Fruit fly (Drosophila melanogaster) whole organism, prepupa: ENCODE data around the gene Mettl3.

Experiments
- Blimp-1 ChIP-seq: fragments of 200-800 bp; sonication (Bioruptor generic); optimal IDR thresholded peaks from 3 replicates; lab custom pipeline; 2017; ENCODE audit warnings: missing biosample characterization, missing genetic modification characterization, mild to moderate bottlenecking, moderate library complexity, missing genetic modification reagents
- CG10669 ChIP-seq: fragments of 200-800 bp; sonication (Bioruptor generic); optimal IDR thresholded peaks from 3 replicates; lab custom pipeline; 2018; ENCODE audit warnings: missing biosample characterization, mild to moderate bottlenecking, missing genetic modification characterization, moderate library complexity
- CG11294 ChIP-seq: fragments of 200-800 bp; sonication (Bioruptor generic); IDR thresholded peaks from 2 replicates; pipeline ENCODE4 v1.3.6; 2022; ENCODE audit warnings: missing biosample characterization, missing genetic modification characterization
- CG11762 ChIP-seq: fragments of 200-800 bp; sonication (Bioruptor generic); optimal IDR thresholded peaks from 3 replicates; lab custom pipeline; 2016; ENCODE audit warnings: missing biosample characterization, missing genetic modification characterization; ENCODE audit not compliant: insufficient read depth
- CG11902 ChIP-seq: fragments of 200-800 bp; sonication (Bioruptor generic); optimal IDR thresholded peaks from 3 replicates; lab custom pipeline; 2016; ENCODE audit warnings: missing biosample characterization, missing genetic modification characterization
- CG15336 ChIP-seq: fragments of 200-800 bp; sonication (Bioruptor generic); IDR thresholded peaks from 2 replicates; pipeline ENCODE4 v1.3.6; 2022; ENCODE audit warnings: missing biosample characterization, missing genetic modification characterization
- CG1621 ChIP-seq: fragments of 200-800 bp; sonication (Bioruptor generic); optimal IDR thresholded peaks from 3 replicates; lab custom pipeline; 2018; ENCODE audit warnings: missing biosample characterization, mild to moderate bottlenecking, missing genetic modification characterization
- CG3032 ChIP-seq: fragments of 200-800 bp; optimal IDR thresholded peaks from 2 replicates; lab custom pipeline; 2019; ENCODE audit warnings: missing biosample characterization, mild to moderate bottlenecking, missing genetic modification characterization, moderate library complexity
- CG31627 ChIP-seq: fragments of 200-800 bp; sonication (Bioruptor generic); optimal IDR thresholded peaks from 3 replicates; lab custom pipeline; 2016; ENCODE audit warnings: missing biosample characterization, missing genetic modification characterization
- CG32006 ChIP-seq: fragments of 200-800 bp; sonication (Bioruptor generic); optimal IDR thresholded peaks from 3 replicates; lab custom pipeline; 2017; ENCODE audit warnings: missing biosample characterization, mild to moderate bottlenecking, missing genetic modification characterization
- CG34406 ChIP-seq: fragments of 200-800 bp; sonication (Bioruptor generic); optimal IDR thresholded peaks from 3 replicates; lab custom pipeline; 2016; ENCODE audit warnings: missing biosample characterization, missing genetic modification characterization
- CG3919 ChIP-seq: fragments of 200-800 bp; sonication (Bioruptor generic); optimal IDR thresholded peaks from 3 replicates; lab custom pipeline; 2016; ENCODE audit warnings: missing biosample characterization, missing genetic modification characterization
- CG4318 ChIP-seq: fragments of 200-800 bp; sonication (Bioruptor generic); optimal IDR thresholded peaks from 3 replicates; lab custom pipeline; 2017; ENCODE audit warnings: missing biosample characterization, mild to moderate bottlenecking, missing genetic modification characterization
- CG6163 ChIP-seq: fragments of 200-800 bp; sonication (Bioruptor generic); IDR thresholded peaks from 3 replicates; pipeline ENCODE4 v1.3.6; 2022; ENCODE audit warnings: missing biosample characterization, missing genetic modification characterization
- CG6792 ChIP-seq: fragments of 200-800 bp; sonication (Bioruptor generic); optimal IDR thresholded peaks from 3 replicates; lab custom pipeline; 2016; ENCODE audit warnings: missing biosample characterization, missing genetic modification characterization
- CG6808 ChIP-seq: fragments of 200-800 bp; sonication (Bioruptor generic); optimal IDR thresholded peaks from 3 replicates; lab custom pipeline; 2017; ENCODE audit warnings: missing biosample characterization, missing genetic modification characterization, mild to moderate bottlenecking, moderate library complexity, missing genetic modification reagents
- CG6854 ChIP-seq: fragments of 200-800 bp; sonication (Bioruptor generic); optimal IDR thresholded peaks from 2 replicates; lab custom pipeline; 2017; ENCODE audit warnings: missing biosample characterization, mild to moderate bottlenecking, missing genetic modification characterization
- CG7368 ChIP-seq: fragments of 200-800 bp; sonication (Bioruptor generic); optimal IDR thresholded peaks from 3 replicates; lab custom pipeline; 2016; ENCODE audit warnings: missing biosample characterization, missing genetic modification characterization
- CG8632 ChIP-seq: fragments of 200-800 bp; sonication (Bioruptor generic); optimal IDR thresholded peaks from 3 replicates; lab custom pipeline; 2016; ENCODE audit warnings: missing biosample characterization, missing genetic modification characterization
- Eip78C ChIP-seq: fragments of 200-800 bp; sonication (Bioruptor generic); peaks from one replicate; lab custom pipeline; 2016; ENCODE audit warnings: missing biosample characterization, missing genetic modification characterization
- Eip93F ChIP-seq: fragments of 200-800 bp; sonication (Bioruptor generic); optimal IDR thresholded peaks from 2 replicates; lab custom pipeline; 2016; ENCODE audit warnings: missing biosample characterization, mild to moderate bottlenecking, missing genetic modification characterization
- Gug ChIP-seq: fragments of 200-800 bp; sonication (Bioruptor generic); IDR thresholded peaks from 2 replicates; pipeline ENCODE4 v1.3.6; 2022; ENCODE audit warnings: missing biosample characterization, missing genetic modification characterization
- Hr38 ChIP-seq: sonication (Bioruptor generic); optimal IDR thresholded peaks from 2 replicates; lab custom pipeline; 2016; ENCODE audit warnings: missing biosample characterization, missing genetic modification characterization
- Hr39 ChIP-seq: fragments of 200-800 bp; sonication (Bioruptor generic); optimal IDR thresholded peaks from 2 replicates; lab custom pipeline; 2016; ENCODE audit warnings: missing biosample characterization, missing genetic modification characterization
- Hr4 ChIP-seq: fragments of 200-800 bp; sonication (Bioruptor generic); optimal IDR thresholded peaks from 3 replicates; lab custom pipeline; 2016; ENCODE audit warnings: missing biosample characterization, missing genetic modification characterization
- Lpt ChIP-seq: fragments of 200-800 bp; sonication (Bioruptor generic); optimal IDR thresholded peaks from 3 replicates; lab custom pipeline; 2016; ENCODE audit warnings: missing biosample characterization, missing genetic modification characterization
- Sox102F ChIP-seq: fragments of 200-800 bp; sonication (Bioruptor generic); optimal IDR thresholded peaks from 2 replicates; lab custom pipeline; 2016; ENCODE audit warnings: missing biosample characterization, mild to moderate bottlenecking, missing genetic modification characterization
- Sox14 ChIP-seq: fragments of 200-800 bp; sonication (Bioruptor generic); optimal IDR thresholded peaks from 3 replicates; lab custom pipeline; 2016; ENCODE audit warnings: missing biosample characterization, missing genetic modification characterization
- Sox15 ChIP-seq: fragments of 200-800 bp; sonication (Bioruptor generic); optimal IDR thresholded peaks from 3 replicates; lab custom pipeline; 2016; ENCODE audit warnings: missing biosample characterization, missing genetic modification characterization
- acj6 ChIP-seq: fragments of 200-800 bp; sonication (Bioruptor generic); optimal IDR thresholded peaks from 3 replicates; lab custom pipeline; 2016; ENCODE audit warnings: missing biosample characterization, missing genetic modification characterization
- dsx ChIP-seq: fragments of 200-800 bp; optimal IDR thresholded peaks from 3 replicates; lab custom pipeline; 2019; ENCODE audit warnings: missing biosample characterization, mild to moderate bottlenecking, missing genetic modification characterization, moderate library complexity; ENCODE audit not compliant: poor library complexity, severe bottlenecking
- eg ChIP-seq: fragments of 200-800 bp; sonication (Bioruptor generic); IDR thresholded peaks from 3 replicates; pipeline ENCODE4 v1.3.6; 2022; ENCODE audit warnings: missing biosample characterization, missing genetic modification characterization
- esn ChIP-seq: fragments of 200-800 bp; sonication (Bioruptor generic); optimal IDR thresholded peaks from 2 replicates; lab custom pipeline; 2016; ENCODE audit warnings: missing biosample characterization, mild to moderate bottlenecking, missing genetic modification characterization, moderate library complexity
- fd59A ChIP-seq: fragments of 200-800 bp; sonication (Bioruptor generic); optimal IDR thresholded peaks from 2 replicates; lab custom pipeline; 2017; ENCODE audit warnings: missing biosample characterization, mild to moderate bottlenecking, missing genetic modification characterization, missing genetic modification reagents
- fd85E ChIP-seq: fragments of 200-800 bp; sonication (Bioruptor generic); optimal IDR thresholded peaks from 3 replicates; lab custom pipeline; 2016; ENCODE audit warnings: missing biosample characterization, missing genetic modification characterization
- lz ChIP-seq: fragments of 200-800 bp; sonication (Bioruptor generic); optimal IDR thresholded peaks from 3 replicates; lab custom pipeline; 2016; ENCODE audit warnings: missing biosample characterization, missing genetic modification characterization
- net ChIP-seq: fragments of 200-800 bp; sonication (Bioruptor generic); optimal IDR thresholded peaks from 3 replicates; lab custom pipeline; 2016; ENCODE audit warnings: missing biosample characterization, missing genetic modification characterization
- pdm3 ChIP-seq: fragments of 200-800 bp; sonication (Bioruptor generic); optimal IDR thresholded peaks from 3 replicates; lab custom pipeline; 2016; ENCODE audit warnings: missing biosample characterization, missing genetic modification characterization
- salr ChIP-seq, 2 experiments: fragments of 200-800 bp; sonication (Bioruptor generic); optimal IDR thresholded peaks; 3 replicates each; lab custom pipeline; 2016 to 2018; ENCODE audit warnings: missing biosample characterization in 2 of 2, missing genetic modification characterization in 2 of 2, mild to moderate bottlenecking in 1 of 2
- ss ChIP-seq, 2 experiments: fragments of 200-800 bp; sonication (Bioruptor generic); optimal IDR thresholded peaks; 2 replicates in 1 of 2; 3 replicates in 1 of 2; lab custom pipeline; 2017 to 2018; ENCODE audit warnings: mild to moderate bottlenecking in 2 of 2, missing biosample characterization in 2 of 2, missing genetic modification characterization in 2 of 2, moderate library complexity in 1 of 2
- svp ChIP-seq: fragments of 200-800 bp; sonication (Bioruptor generic); peaks from one replicate; lab custom pipeline; 2016; ENCODE audit warnings: missing biosample characterization, missing genetic modification characterization
- topi ChIP-seq: fragments of 200-800 bp; sonication (Bioruptor generic); optimal IDR thresholded peaks from 3 replicates; lab custom pipeline; 2016; ENCODE audit warnings: missing biosample characterization, missing genetic modification characterization
- vri ChIP-seq: fragments of 200-800 bp; sonication (Bioruptor generic); optimal IDR thresholded peaks from 3 replicates; lab custom pipeline; 2016; ENCODE audit warnings: missing biosample characterization, mild to moderate bottlenecking, missing genetic modification characterization

The Mettl3 gene

DNA sequence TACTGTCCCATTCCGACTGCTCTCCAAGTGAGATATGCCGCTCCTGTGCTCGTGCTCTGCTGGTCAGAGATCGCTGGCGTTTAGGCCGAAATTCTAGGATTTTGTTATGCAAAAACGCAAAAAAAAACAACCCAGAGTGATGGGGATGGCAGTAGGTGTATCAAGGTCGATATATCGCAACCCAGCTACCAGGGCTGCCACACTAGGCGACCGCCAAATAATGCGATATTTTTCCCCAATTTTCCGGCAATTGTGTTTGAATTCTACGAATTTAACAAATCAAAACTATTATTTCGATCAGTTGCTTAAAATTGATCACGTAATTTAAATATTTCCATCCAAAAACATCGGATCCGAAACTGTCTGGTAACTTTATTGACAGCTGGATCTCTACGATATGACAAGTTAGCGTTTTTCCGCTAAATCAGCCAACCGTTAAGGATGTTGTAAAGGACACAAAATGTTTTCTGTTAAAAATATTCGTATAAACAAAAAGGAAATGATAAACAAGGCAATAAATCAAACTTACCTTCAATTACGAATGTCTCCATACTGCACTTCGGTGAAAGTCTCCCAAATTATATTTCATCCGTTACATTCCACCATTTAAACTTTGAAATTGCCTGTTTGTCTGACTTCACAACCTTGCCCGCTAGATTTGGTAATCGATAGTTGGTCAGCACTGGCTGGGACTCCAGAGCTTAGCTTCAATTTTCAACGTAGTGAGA, 5.7 kb downstream of the Mettl3 start, which contains the start of gene spas (continued):
- peak; percentile 46; the same call in 1 of the 2 replicates for TF ChIP-seq CG15336 (GFP tag; lab: Robert Waterston, UW)
- peak; percentile 74 for TF ChIP-seq CG11902
- TF ChIP-seq vri (GFP tag; lab: Kevin White, UChicago): peak; percentile 30
- peak; percentile 64 for TF ChIP-seq Sox15 (GFP tag; lab: Kevin White, UChicago)
- peak; percentile 58 for TF ChIP-seq CG7368 (GFP tag; lab: Kevin White, UChicago)
- peak; percentile 15 for TF ChIP-seq dsx (GFP tag; lab: Kevin White, UChicago)
- peak; percentile 86 for TF ChIP-seq Hr39
- peak; percentile 75 for TF ChIP-seq esn (GFP tag; lab: Kevin White, UChicago)
- peak; percentile 67 for TF ChIP-seq CG32006 (GFP tag; lab: Kevin White, UChicago)
- peak; percentile 62 for TF ChIP-seq Gug (GFP tag; lab: Robert Waterston, UW)
- TF ChIP-seq salr (GFP tag; optimal IDR thresholded peaks at IDR 0.05; lab: Kevin White, UChicago): peak in 1 of 2 experiments; percentile 46
- TF ChIP-seq CG6792 (GFP tag; lab: Kevin White, UChicago): peak; percentile 50
- TF ChIP-seq Eip93F: no peak
- TF ChIP-seq Hr4 (GFP tag; lab: Kevin White, UChicago): peak; percentile 80
- TF ChIP-seq CG6854 (GFP tag; lab: Kevin White, UChicago): no peak
- peak; percentile 83 for TF ChIP-seq lz (GFP tag; lab: Kevin White, UChicago)
- peak; percentile 73 for TF ChIP-seq Sox102F (GFP tag; lab: Kevin White, UChicago)
- TF ChIP-seq net (GFP tag; lab: Kevin White, UChicago): no peak
- peak; percentile 50 for TF ChIP-seq CG8632 (GFP tag; lab: Kevin White, UChicago)
- TF ChIP-seq ss (GFP tag; optimal IDR thresholded peaks at IDR 0.05; lab: Kevin White, UChicago): peak in 1 of 2 experiments; percentile 20
- TF ChIP-seq Lpt (GFP tag; lab: Kevin White, UChicago): peak; percentile 18
- peak; percentile 68 for TF ChIP-seq topi (GFP tag; lab: Kevin White, UChicago)
- TF ChIP-seq acj6 (GFP tag; lab: Kevin White, UChicago): peak; percentile 71
- TF ChIP-seq CG3032 (tag; lab: Kevin White, UChicago): peak; percentile 61
- TF ChIP-seq CG3919 (GFP tag; lab: Kevin White, UChicago): peak; percentile 58
- TF ChIP-seq Sox14 (GFP tag; lab: Kevin White, UChicago): peak; percentile 67
- no peak for TF ChIP-seq Hr38 (GFP tag; lab: Kevin White, UChicago)
- TF ChIP-seq, all 60 proteins: peak for 45

DNA sequence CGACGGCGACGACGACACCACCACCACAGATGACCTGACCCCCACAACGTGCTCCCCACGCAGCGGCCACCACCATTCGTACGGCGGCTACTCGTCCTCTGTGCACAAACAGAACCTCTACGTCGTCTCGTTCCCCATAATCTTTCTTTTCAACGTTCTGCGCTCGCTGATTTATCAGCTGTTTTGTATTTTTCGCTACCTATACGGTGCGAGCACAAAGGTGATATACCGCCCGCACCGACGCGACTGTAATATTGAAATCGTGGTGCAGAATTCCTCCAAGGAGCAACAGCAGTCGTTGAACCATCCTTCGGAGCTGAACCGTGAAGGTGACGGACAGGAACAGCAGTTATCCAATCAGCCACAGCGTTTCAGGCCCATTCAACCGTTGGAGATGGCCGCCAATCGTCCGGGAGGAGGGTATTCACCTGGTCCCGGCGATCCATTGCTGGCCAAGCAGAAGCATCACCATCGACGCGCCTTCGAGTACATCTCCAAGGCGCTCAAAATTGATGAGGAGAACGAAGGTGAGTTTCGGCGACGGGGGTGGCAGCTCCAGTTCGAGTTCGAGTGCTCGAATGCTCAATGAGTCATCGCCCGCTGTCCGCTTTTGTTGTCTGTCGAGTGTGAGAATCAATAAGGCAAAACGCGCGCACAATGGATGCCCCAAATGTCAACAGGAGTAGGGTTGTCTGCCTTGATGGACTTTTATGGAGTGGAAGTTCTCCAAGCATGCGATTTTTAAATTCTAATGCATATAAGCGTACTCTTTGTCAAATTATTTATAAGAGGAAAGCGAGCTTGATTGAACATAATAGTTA, 7.0 kb downstream of the Mettl3 start, which contains the start of gene Miro:
TSS of gene Miro (minus strand) at position 112 of the 821 bp plus-strand sequence.
- TF ChIP-seq CG11762 (GFP tag; lab: Kevin White, UChicago) (no peak), esn (GFP tag; lab: Kevin White, UChicago) (peak; percentile 33), CG15336 (GFP tag; lab: Robert Waterston, UW) (no peak), eg (GFP tag; lab: Robert Waterston, UW) (0 out of 3 replicates have a peak, but pooled peaks have one; percentile 11), CG34406 (GFP tag; lab: Kevin White, UChicago) (peak; percentile 14), pdm3 (GFP tag; lab: Kevin White, UChicago) (peak; percentile 22), acj6 (GFP tag; lab: Kevin White, UChicago) (no peak), vri (GFP tag; lab: Kevin White, UChicago) (peak; percentile 34), CG31627 (GFP tag; lab: Kevin White, UChicago) (no peak), Eip78C (GFP tag; lab: Kevin White, UChicago) (peak; percentile 82), CG11902 (no peak), ss (GFP tag; optimal IDR thresholded peaks at IDR 0.05; lab: Kevin White, UChicago) (peak; percentile 64 to 74), Sox102F (GFP tag; lab: Kevin White, UChicago) (peak; percentile 50), fd85E (GFP tag; lab: Kevin White, UChicago) (no peak), Lpt (GFP tag; lab: Kevin White, UChicago) (no peak), net (GFP tag; lab: Kevin White, UChicago) (no peak), Hr38 (GFP tag; lab: Kevin White, UChicago) (no peak), Hr39 (no peak), CG6854 (GFP tag; lab: Kevin White, UChicago) (no peak), CG11294 (GFP tag; lab: Robert Waterston, UW) (no peak), svp (peak; percentile 78), dsx (GFP tag; lab: Kevin White, UChicago) (no peak), lz (GFP tag; lab: Kevin White, UChicago) (no peak), CG3919 (GFP tag; lab: Kevin White, UChicago) (peak; percentile 9), CG6163 (GFP tag; lab: Robert Waterston, UW) (peak; percentile 46; the same call in 2 of the 3 replicates), CG7368 (GFP tag; lab: Kevin White, UChicago) (no peak), CG10669 (GFP tag; lab: Kevin White, UChicago) (no peak), topi (GFP tag; lab: Kevin White, UChicago) (no peak), CG6808 (GFP tag; lab: Kevin White, UChicago) (peak; percentile 25), CG1621 (tag; lab: Kevin White, UChicago) (no peak), CG4318 (GFP tag; lab: Kevin White, UChicago) (no peak), Blimp-1 (no peak), fd59A (GFP tag; lab: Kevin White, UChicago) (no peak)
